Worm (Caenorhabditis elegans): ENCODE measurements around the gene F22B7.1.

Gene F22B7.1

DNA sequence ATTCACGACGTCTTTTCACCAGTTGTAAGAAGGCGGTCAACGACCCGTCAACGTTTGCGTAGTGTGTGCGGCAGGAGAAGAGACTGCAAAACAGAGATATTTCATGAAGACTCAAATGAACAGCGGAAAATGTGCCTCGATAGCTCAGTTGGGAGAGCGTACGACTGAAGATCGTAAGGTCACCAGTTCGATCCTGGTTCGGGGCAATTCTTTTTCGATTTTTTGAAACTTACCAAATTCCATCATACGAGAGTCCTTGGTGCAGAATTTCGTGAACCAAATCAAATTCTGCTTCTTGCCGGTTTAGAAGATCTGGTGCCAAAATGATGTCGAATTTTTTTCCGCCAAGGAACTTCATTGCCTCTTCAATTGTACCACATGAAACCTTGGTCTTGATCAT is 12.2 kb upstream of the F22B7.1 start:
- TF ChIP-seq ztf-26 (tag; optimal IDR thresholded peaks at IDR 0.05) (peak; percentile 37), chd-7 (tag; optimal IDR thresholded peaks at IDR 0.05) (peak; percentile 62), snpc-3.4 (tag; optimal IDR thresholded peaks at IDR 0.05) (peak; percentile 15), lin-54 (GFP tag; optimal IDR thresholded peaks at IDR 0.05) (peak; percentile 49), athp-1 (tag; optimal IDR thresholded peaks at IDR 0.05) (no peak), ztf-18 (tag; optimal IDR thresholded peaks at IDR 0.05) (peak; percentile 20), nhr-27 (tag; optimal IDR thresholded peaks at IDR 0.05) (no peak), pbrm-1 (GFP tag; IDR thresholded peaks at IDR 0.05) (peak; percentile 54; the same call in 1 of the 2 replicates), ceh-40 (GFP tag; IDR thresholded peaks at IDR 0.05) (no peak), Y95B8A.8 (GFP tag; IDR thresholded peaks at IDR 0.05) (no peak), ztf-6 (GFP tag; IDR thresholded peaks at IDR 0.05) (peak; percentile 78; the same call in 1 of the 2 replicates), F52B5.7 (tag; optimal IDR thresholded peaks at IDR 0.05) (peak; percentile 39), lin-35 (GFP tag; optimal IDR thresholded peaks at IDR 0.05) (peak in 1 of 3 experiments; percentile 60), tbx-9 (tag; optimal IDR thresholded peaks at IDR 0.05; ENCODE audit: borderline replicate concordance) (no peak), mcd-1 (GFP tag; IDR thresholded peaks at IDR 0.05) (peak; percentile 56), F23B12.7 (tag; optimal IDR thresholded peaks at IDR 0.05; ENCODE audit: insufficient read depth) (peak; percentile 62), hmg-1.2 (GFP tag; IDR thresholded peaks at IDR 0.05) (peak; percentile 64), zim-3 (tag; optimal IDR thresholded peaks at IDR 0.05) (no peak), nhr-179 (tag; optimal IDR thresholded peaks at IDR 0.05) (no peak), mel-28 (tag; optimal IDR thresholded peaks at IDR 0.05; ENCODE audit: borderline replicate concordance) (peak; percentile 13), let-526 (GFP tag; IDR thresholded peaks at IDR 0.05) (0 out of 2 replicates have a peak, but pooled peaks have one; percentile 45), hrde-1 (tag; optimal IDR thresholded peaks at IDR 0.05; ENCODE audit: borderline replicate concordance) (no peak), dox-1 (GFP tag; IDR thresholded peaks at IDR 0.05) (peak; percentile 52; the same call in 1 of the 2 replicates), T26A5.8 (tag; optimal IDR thresholded peaks at IDR 0.05) (no peak), gei-17 (GFP tag; optimal IDR thresholded peaks at IDR 0.05) (no peak), rcor-1 (GFP tag; IDR thresholded peaks at IDR 0.05) (0 out of 2 replicates have a peak, but pooled peaks have one; percentile 29), nhr-90 (tag; optimal IDR thresholded peaks at IDR 0.05) (peak; percentile 43), F22D6.2 (tag; optimal IDR thresholded peaks at IDR 0.05) (peak; percentile 25), B0261.1 (tag; optimal IDR thresholded peaks at IDR 0.05) (peak; percentile 75), B0336.3 (GFP tag; IDR thresholded peaks at IDR 0.05) (0 out of 2 replicates have a peak, but pooled peaks have one; percentile 18), let-607 (tag; optimal IDR thresholded peaks at IDR 0.05) (peak in 1 of 2 experiments; percentile 18), egl-44 (GFP tag; IDR thresholded peaks at IDR 0.05) (peak; percentile 75), die-1 (tag; optimal IDR thresholded peaks at IDR 0.05) (peak; percentile 65), lin-26 (GFP tag; IDR thresholded peaks at IDR 0.05) (peak; percentile 75), dpff-1 (tag; optimal IDR thresholded peaks at IDR 0.05) (no peak), fkh-3 (tag; optimal IDR thresholded peaks at IDR 0.05) (no peak), ZK185.1 (tag; optimal IDR thresholded peaks at IDR 0.05; ENCODE audit: poor library complexity, severe bottlenecking) (peak; percentile 4), attf-5 (GFP tag; optimal IDR thresholded peaks at IDR 0.05) (no peak), hmg-20 (GFP tag; IDR thresholded peaks at IDR 0.05) (no peak), snpc-1.3 (tag; optimal IDR thresholded peaks at IDR 0.05; ENCODE audit: insufficient read depth) (peak; percentile 7), B0019.2 (GFP tag; conservative IDR thresholded peaks at IDR 0.05) (no peak), ama-1 (optimal IDR thresholded peaks at IDR 0.05) (peak; percentile 19), ama-1 (GFP tag; optimal IDR thresholded peaks at IDR 0.05) (no peak), rpc-1 (optimal IDR thresholded peaks at IDR 0.05) (peak; percentile 69), rpc-1 (tag; optimal IDR thresholded peaks at IDR 0.05) (peak; percentile 75), lsl-1 (GFP tag; optimal IDR thresholded peaks at IDR 0.05) (no peak), rec-8 (tag; optimal IDR thresholded peaks at IDR 0.05) (no peak), egl-18 (GFP tag; IDR thresholded peaks at IDR 0.05) (no peak)

All from whole organism, young adult.